Fruit fly (Drosophila melanogaster) whole organism, embryonic: Measurements from ENCODE around the gene CG17768.
A peak's percentile ranks its signal among the peaks of the same experiment; 100 is the strongest.

Experiments
- Ada2b ChIP-seq: fragments of 200-800 bp; sonication (Bioruptor generic); IDR thresholded peaks from 2 replicates; pipeline ENCODE4 v1.3.6; 2022; ENCODE audit warnings: missing biosample characterization, missing genetic modification characterization
- CG13287 ChIP-seq: fragments of 200-800 bp; sonication (Bioruptor generic); IDR thresholded peaks from 2 replicates; pipeline ENCODE4 v1.3.6; 2022; ENCODE audit warnings: missing biosample characterization, missing genetic modification characterization; ENCODE audit not compliant: partially characterized antibody
- CG13894 ChIP-seq: fragments of 200-800 bp; sonication (Bioruptor generic); optimal IDR thresholded peaks from 3 replicates; lab custom pipeline; 2018; ENCODE audit warnings: missing biosample characterization, mild to moderate bottlenecking, missing genetic modification characterization, moderate library complexity
- CG14710 ChIP-seq: fragments of 200-800 bp; sonication (Bioruptor generic); optimal IDR thresholded peaks from 3 replicates; lab custom pipeline; 2019; ENCODE audit warnings: missing biosample characterization, mild to moderate bottlenecking, missing genetic modification characterization, moderate library complexity
- CG15514 ChIP-seq: fragments of 200-800 bp; sonication (Bioruptor generic); optimal IDR thresholded peaks from 3 replicates; lab custom pipeline; 2017; ENCODE audit warnings: missing biosample characterization, missing genetic modification characterization, mild to moderate bottlenecking, moderate library complexity, missing genetic modification reagents
- CG1602 ChIP-seq: fragments of 200-800 bp; sonication (Bioruptor generic); optimal IDR thresholded peaks from 3 replicates; lab custom pipeline; 2016; ENCODE audit warnings: missing biosample characterization, missing genetic modification characterization
- CG16813 ChIP-seq: fragments of 200-800 bp; sonication (Bioruptor generic); IDR thresholded peaks from 3 replicates; pipeline ENCODE4 v1.3.6; 2022; ENCODE audit warnings: missing biosample characterization, missing genetic modification characterization; ENCODE audit not compliant: partially characterized antibody
- CG17612 ChIP-seq: fragments of 200-800 bp; sonication (Bioruptor generic); IDR thresholded peaks from 2 replicates; pipeline ENCODE4 v1.3.6; 2022; ENCODE audit warnings: missing biosample characterization, missing genetic modification characterization
- CG17802 ChIP-seq: fragments of 200-800 bp; sonication (Bioruptor generic); optimal IDR thresholded peaks from 2 replicates; lab custom pipeline; 2018; ENCODE audit warnings: missing biosample characterization, mild to moderate bottlenecking, missing genetic modification characterization, moderate library complexity
- CG18619 ChIP-seq: fragments of 200-800 bp; sonication (Bioruptor generic); optimal IDR thresholded peaks from 3 replicates; lab custom pipeline; 2017; ENCODE audit warnings: missing biosample characterization, mild to moderate bottlenecking, missing genetic modification characterization
- CG2116 ChIP-seq: fragments of 200-800 bp; sonication (Bioruptor generic); optimal IDR thresholded peaks from 3 replicates; lab custom pipeline; 2018; ENCODE audit warnings: missing biosample characterization, mild to moderate bottlenecking, missing genetic modification characterization
- CG2120 ChIP-seq: fragments of 200-800 bp; sonication (Bioruptor generic); optimal IDR thresholded peaks from 3 replicates; lab custom pipeline; 2016; ENCODE audit warnings: missing biosample characterization, missing genetic modification characterization
- CG30020 ChIP-seq: fragments of 200-800 bp; optimal IDR thresholded peaks from 2 replicates; lab custom pipeline; 2019; ENCODE audit warnings: missing biosample characterization, mild to moderate bottlenecking, missing genetic modification characterization, moderate library complexity
- CG4617 ChIP-seq: fragments of 200-800 bp; sonication (Bioruptor generic); optimal IDR thresholded peaks from 3 replicates; lab custom pipeline; 2016; ENCODE audit warnings: missing biosample characterization, missing genetic modification characterization, borderline replicate concordance
- CG8290 ChIP-seq, 3 experiments: fragments of 200-800 bp; sonication (Bioruptor generic); optimal IDR thresholded peaks; 2 replicates each; lab custom pipeline; 2016 to 2019; ENCODE audit warnings: missing biosample characterization in 3 of 3, missing genetic modification characterization in 3 of 3, mild to moderate bottlenecking in 2 of 3, moderate library complexity in 1 of 3
- CG8359 ChIP-seq: fragments of 200-800 bp; sonication (Bioruptor generic); optimal IDR thresholded peaks from 2 replicates; lab custom pipeline; 2017; ENCODE audit warnings: missing biosample characterization, mild to moderate bottlenecking, missing genetic modification characterization, borderline replicate concordance
- CG9797 ChIP-seq: fragments of 200-800 bp; sonication (Bioruptor generic); optimal IDR thresholded peaks from 3 replicates; lab custom pipeline; 2018; ENCODE audit warnings: missing biosample characterization, mild to moderate bottlenecking, missing genetic modification characterization
- CoRest ChIP-seq: fragments of 200-800 bp; sonication (Bioruptor generic); optimal IDR thresholded peaks from 3 replicates; lab custom pipeline; 2018; ENCODE audit warnings: missing biosample characterization, mild to moderate bottlenecking, missing genetic modification characterization, moderate library complexity
- Dref ChIP-seq: fragments of 200-800 bp; sonication (Bioruptor generic); IDR thresholded peaks from 2 replicates; pipeline ENCODE4 v1.3.6; 2022; ENCODE audit warnings: missing biosample characterization, missing genetic modification characterization
- ERR ChIP-seq: fragments of 200-800 bp; sonication (Bioruptor generic); optimal IDR thresholded peaks from 2 replicates; lab custom pipeline; 2016; ENCODE audit warnings: missing biosample characterization, missing genetic modification characterization
- Ets97D ChIP-seq: fragments of 200-800 bp; sonication (Bioruptor generic); optimal IDR thresholded peaks from 3 replicates; lab custom pipeline; 2016; ENCODE audit warnings: missing biosample characterization, missing genetic modification characterization
- HLH4C ChIP-seq: fragments of 200-800 bp; sonication (Bioruptor generic); IDR thresholded peaks from 3 replicates; pipeline ENCODE4 v1.3.6; 2022; ENCODE audit warnings: missing biosample characterization, missing genetic modification characterization; ENCODE audit not compliant: partially characterized antibody
- HmgD ChIP-seq: fragments of 200-800 bp; sonication (Bioruptor generic); optimal IDR thresholded peaks from 3 replicates; lab custom pipeline; 2016; ENCODE audit warnings: missing biosample characterization, missing genetic modification characterization
- HmgZ ChIP-seq: fragments of 200-800 bp; sonication (Bioruptor generic); optimal IDR thresholded peaks from 2 replicates; lab custom pipeline; 2018; ENCODE audit warnings: missing biosample characterization, mild to moderate bottlenecking, missing genetic modification characterization
- Lhr ChIP-seq: fragments of 200-800 bp; sonication (Bioruptor generic); optimal IDR thresholded peaks from 3 replicates; lab custom pipeline; 2017; ENCODE audit warnings: mild to moderate bottlenecking, missing biosample characterization, missing genetic modification reagents, missing genetic modification characterization
- MBD-R2 ChIP-seq: fragments of 200-800 bp; sonication (Bioruptor generic); IDR thresholded peaks from 2 replicates; pipeline ENCODE4 v1.3.6; 2022; ENCODE audit warnings: missing biosample characterization, missing genetic modification characterization
- Myb ChIP-seq: fragments of 200-800 bp; sonication (Bioruptor generic); optimal IDR thresholded peaks from 2 replicates; lab custom pipeline; 2016; ENCODE audit warnings: missing biosample characterization, missing genetic modification characterization
- Nf-YB ChIP-seq: fragments of 200-800 bp; sonication (Bioruptor generic); optimal IDR thresholded peaks from 3 replicates; lab custom pipeline; 2019; ENCODE audit warnings: missing biosample characterization, mild to moderate bottlenecking, missing genetic modification characterization, moderate library complexity
- Scr ChIP-seq: fragments of 200-800 bp; sonication (Bioruptor generic); IDR thresholded peaks from 2 replicates; pipeline ENCODE4 v1.3.6; 2022; ENCODE audit warnings: missing biosample characterization, missing genetic modification characterization; ENCODE audit not compliant: partially characterized antibody
- Sin3A ChIP-seq: fragments of >200 bp; optimal IDR thresholded peaks from 2 replicates; lab custom pipeline; 2018
- Sry-δ ChIP-seq: fragments of 200-800 bp; sonication (Bioruptor generic); optimal IDR thresholded peaks from 2 replicates; lab custom pipeline; 2016; ENCODE audit warnings: missing biosample characterization, missing genetic modification characterization
- bab2 ChIP-seq: fragments of 200-800 bp; sonication (Bioruptor generic); optimal IDR thresholded peaks from 2 replicates; lab custom pipeline; 2016; ENCODE audit warnings: missing biosample characterization, missing genetic modification characterization
- chinmo ChIP-seq: fragments of 200-800 bp; sonication (Bioruptor generic); IDR thresholded peaks from 4 replicates; pipeline ENCODE4 v1.3.6; 2022; ENCODE audit warnings: missing biosample characterization, missing genetic modification characterization; ENCODE audit not compliant: partially characterized antibody
- crc ChIP-seq: fragments of 200-800 bp; sonication (Bioruptor generic); optimal IDR thresholded peaks from 2 replicates; lab custom pipeline; 2016; ENCODE audit warnings: missing biosample characterization, missing genetic modification characterization
- gcm2 ChIP-seq: fragments of 200-800 bp; sonication (Bioruptor generic); optimal IDR thresholded peaks from 2 replicates; lab custom pipeline; 2016; ENCODE audit warnings: missing biosample characterization, missing genetic modification characterization
- nmo ChIP-seq: fragments of 200-800 bp; sonication (Bioruptor generic); optimal IDR thresholded peaks from 2 replicates; lab custom pipeline; 2018; ENCODE audit warnings: missing biosample characterization, mild to moderate bottlenecking, missing genetic modification characterization, moderate library complexity
- oc ChIP-seq: fragments of 200-800 bp; sonication (Bioruptor generic); optimal IDR thresholded peaks from 2 replicates; lab custom pipeline; 2018; ENCODE audit warnings: missing biosample characterization, mild to moderate bottlenecking, missing genetic modification characterization, moderate library complexity
- pzg ChIP-seq: fragments of 200-800 bp; sonication (Bioruptor generic); optimal IDR thresholded peaks from 3 replicates; lab custom pipeline; 2018; ENCODE audit warnings: missing biosample characterization, mild to moderate bottlenecking, missing genetic modification characterization, moderate library complexity
- sd ChIP-seq: fragments of 200-800 bp; sonication (Bioruptor generic); optimal IDR thresholded peaks from 3 replicates; lab custom pipeline; 2018; ENCODE audit warnings: missing biosample characterization, mild to moderate bottlenecking, missing genetic modification characterization, moderate library complexity
- sna ChIP-seq: fragments of 200-800 bp; sonication (Bioruptor generic); IDR thresholded peaks from 2 replicates; pipeline ENCODE4 v1.3.6; 2022; ENCODE audit warnings: missing biosample characterization, missing genetic modification characterization; ENCODE audit not compliant: partially characterized antibody
- stwl ChIP-seq: fragments of 200-800 bp; sonication (Bioruptor generic); optimal IDR thresholded peaks from 3 replicates; lab custom pipeline; 2018; ENCODE audit warnings: missing biosample characterization, mild to moderate bottlenecking, missing genetic modification characterization, moderate library complexity
- sug ChIP-seq: fragments of 200-800 bp; optimal IDR thresholded peaks from 2 replicates; lab custom pipeline; 2019; ENCODE audit warnings: missing biosample characterization, mild to moderate bottlenecking, missing genetic modification characterization, moderate library complexity
- trem ChIP-seq: fragments of 200-800 bp; optimal IDR thresholded peaks from 3 replicates; lab custom pipeline; 2019; ENCODE audit warnings: missing biosample characterization, mild to moderate bottlenecking, missing genetic modification characterization, moderate library complexity
- unc-4 ChIP-seq: fragments of 200-800 bp; sonication (Bioruptor generic); IDR thresholded peaks from 2 replicates; pipeline ENCODE4 v1.3.6; 2022; ENCODE audit warnings: missing biosample characterization, missing genetic modification characterization; ENCODE audit not compliant: partially characterized antibody
- usp ChIP-seq: fragments of >200 bp; optimal IDR thresholded peaks from 2 replicates; lab custom pipeline; 2017; ENCODE audit warnings: missing biosample characterization, missing genetic modification characterization
- zfh1 ChIP-seq: fragments of 200-800 bp; sonication (Bioruptor generic); IDR thresholded peaks from 3 replicates; pipeline ENCODE4 v1.3.6; 2022; ENCODE audit warnings: missing biosample characterization, missing genetic modification characterization

CG17768 gene

dm6 chr2L:10381890-10382450 is 23.0 kb downstream of the CG17768 start, which contains the start of gene CG5096 (continued):
- peak; percentile 83 for TF ChIP-seq CG18619 (GFP tag; lab: Kevin White, UChicago)
- peak; percentile 89 for TF ChIP-seq Ada2b (GFP tag; lab: Robert Waterston, UW)
- TF ChIP-seq CG2120 (GFP tag; lab: Kevin White, UChicago) = peak; percentile 96

- TF ChIP-seq Ets97D (GFP tag; lab: Kevin White, UChicago) = peak; percentile 26
- no peak for TF ChIP-seq sd (tag; lab: Kevin White, UChicago)
- TF ChIP-seq Dref (GFP tag; lab: Robert Waterston, UW) = peak; percentile 85
- TF ChIP-seq trem (tag; lab: Kevin White, UChicago) = peak; percentile 24
- TF ChIP-seq stwl (tag; lab: Kevin White, UChicago) = peak; percentile 42
- peak; percentile 11 for TF ChIP-seq CG9797 (GFP tag; lab: Kevin White, UChicago)
- no peak for TF ChIP-seq CG8359 (GFP tag; lab: Kevin White, UChicago)
- TF ChIP-seq sna (GFP tag; lab: Robert Waterston, UW) = no peak
- TF ChIP-seq CG2116 (GFP tag; lab: Kevin White, UChicago) = peak; percentile 35
- peak; percentile 70 for TF ChIP-seq sug
- TF ChIP-seq MBD-R2 (GFP tag; lab: Robert Waterston, UW) = peak; percentile 88
- peak; percentile 3 for TF ChIP-seq CG14710 (tag; lab: Kevin White, UChicago)
- TF ChIP-seq chinmo = 0 out of 4 replicates have a peak, but pooled peaks have one; percentile 25
- TF ChIP-seq Sin3A (lab: Kevin White, UChicago) = peak; percentile 2
- TF ChIP-seq CG13894 (tag; lab: Kevin White, UChicago) = no peak
- peak; percentile 42; the same call in 1 of the 2 replicates for TF ChIP-seq CG13287 (GFP tag; lab: Robert Waterston, UW)
- peak; percentile 29 for TF ChIP-seq Scr (GFP tag; lab: Robert Waterston, UW)
- TF ChIP-seq CG30020 (tag; lab: Kevin White, UChicago) = peak; percentile 97
- TF ChIP-seq oc (tag; lab: Kevin White, UChicago) = no peak
- 0 out of 2 replicates have a peak, but pooled peaks have one; percentile 31 for TF ChIP-seq unc-4 (GFP tag; lab: Robert Waterston, UW)
- TF ChIP-seq Sry-δ (GFP tag; lab: Kevin White, UChicago) = peak; percentile 87
- TF ChIP-seq CG15514 (GFP tag; lab: Kevin White, UChicago) = peak; percentile 6
- peak; percentile 3 for TF ChIP-seq nmo (GFP tag; lab: Kevin White, UChicago)
- no peak for TF ChIP-seq gcm2 (GFP tag; lab: Kevin White, UChicago)
- peak; percentile 47 for TF ChIP-seq CG4617 (GFP tag; lab: Kevin White, UChicago)
- peak; percentile 82 for TF ChIP-seq Myb
- TF ChIP-seq CG16813 (GFP tag; lab: Robert Waterston, UW) = peak; percentile 39; the same call in 2 of the 3 replicates
- peak; percentile 39 for TF ChIP-seq HmgD (GFP tag; lab: Kevin White, UChicago)
- TF ChIP-seq CoRest (tag; lab: Kevin White, UChicago) = peak; percentile 20
- peak; percentile 37 for TF ChIP-seq CG17802 (tag; lab: Kevin White, UChicago)
- TF ChIP-seq ERR (GFP tag; lab: Kevin White, UChicago) = no peak
- TF ChIP-seq zfh1 (GFP tag; lab: Robert Waterston, UW) = no peak
- TF ChIP-seq CG8290 (GFP tag; optimal IDR thresholded peaks at IDR 0.05; lab: Kevin White, UChicago) = no peak
- peak in 1 of 2 experiments; percentile 61 for TF ChIP-seq CG8290 (tag; optimal IDR thresholded peaks at IDR 0.05; lab: Kevin White, UChicago)
- no peak for TF ChIP-seq usp
- TF ChIP-seq HmgZ (tag; lab: Kevin White, UChicago) = peak; percentile 32
- peak; percentile 49; the same call in 2 of the 3 replicates for TF ChIP-seq HLH4C (GFP tag; lab: Robert Waterston, UW)
- no peak for TF ChIP-seq CG17612
- no peak for TF ChIP-seq Nf-YB
- no peak for TF ChIP-seq bab2
- TF ChIP-seq pzg (GFP tag; lab: Kevin White, UChicago) = peak; percentile 81
- TF ChIP-seq Lhr = peak; percentile 15
- TF ChIP-seq CG1602 (GFP tag; lab: Kevin White, UChicago) = no peak
- TF ChIP-seq crc (GFP tag; lab: Kevin White, UChicago) = no peak
Measured at dm6 chr2L:10379865-10380264, 25.1 kb downstream of the CG17768 start, which contains the start of gene gny. TSS of gene gny (plus strand) at chr2L:10380103.
